Fruit fly (Drosophila melanogaster) whole organism, wandering third instar larva: Measurements from ENCODE around the gene CG34432.
A peak's percentile ranks its signal among the peaks of the same experiment; 100 is the strongest.

ENCODE experiments used
- Abd-B ChIP-seq: fragments of >200 bp; optimal IDR thresholded peaks from 2 replicates; lab custom pipeline; 2017; ENCODE audit warnings: missing biosample characterization, missing genetic modification characterization
- CG32264 ChIP-seq: fragments of 200-800 bp; sonication (Bioruptor generic); optimal IDR thresholded peaks from 2 replicates; lab custom pipeline; 2016; ENCODE audit warnings: missing biosample characterization, missing genetic modification characterization
- Hr78 ChIP-seq: fragments of >200 bp; optimal IDR thresholded peaks from 2 replicates; lab custom pipeline; 2017; ENCODE audit warnings: missing biosample characterization, missing genetic modification characterization
- Mio ChIP-seq: sonication (Bioruptor generic); optimal IDR thresholded peaks from 2 replicates; lab custom pipeline; 2016; ENCODE audit warnings: missing biosample characterization, missing genetic modification characterization
- Myc ChIP-seq: fragments of >200 bp; optimal IDR thresholded peaks from 2 replicates; lab custom pipeline; 2017
- br ChIP-seq: fragments of 200-800 bp; sonication (Bioruptor generic); optimal IDR thresholded peaks from 2 replicates; lab custom pipeline; 2016; ENCODE audit warnings: missing biosample characterization, missing genetic modification characterization
- dsf ChIP-seq: sonication (Bioruptor generic); optimal IDR thresholded peaks from 2 replicates; lab custom pipeline; 2016; ENCODE audit warnings: missing biosample characterization, missing genetic modification characterization, borderline replicate concordance
- foxo ChIP-seq, 2 experiments: fragments of 200-800 bp; sonication (Bioruptor generic); optimal IDR thresholded peaks; 2 replicates in 1 of 2; 3 replicates in 1 of 2; lab custom pipeline; 2016 to 2017; ENCODE audit warnings: missing biosample characterization in 2 of 2, missing genetic modification characterization in 2 of 2
- fru ChIP-seq: fragments of 200-800 bp; sonication (Bioruptor generic); optimal IDR thresholded peaks from 3 replicates; lab custom pipeline; 2016; ENCODE audit warnings: missing biosample characterization, mild to moderate bottlenecking, missing genetic modification characterization
- h ChIP-seq: fragments of 200-800 bp; sonication (Bioruptor generic); optimal IDR thresholded peaks from 3 replicates; lab custom pipeline; 2016; ENCODE audit warnings: missing biosample characterization, mild to moderate bottlenecking, missing genetic modification characterization
- pan ChIP-seq: fragments of >200 bp; optimal IDR thresholded peaks from 2 replicates; lab custom pipeline; 2017
- psq ChIP-seq: fragments of 200-800 bp; sonication (Bioruptor generic); optimal IDR thresholded peaks from 3 replicates; lab custom pipeline; 2017; ENCODE audit warnings: missing biosample characterization, mild to moderate bottlenecking, missing genetic modification characterization, moderate library complexity
- tai ChIP-seq: sonication (Bioruptor generic); optimal IDR thresholded peaks from 2 replicates; lab custom pipeline; 2016; ENCODE audit warnings: missing biosample characterization, missing genetic modification characterization
- usp ChIP-seq: fragments of >200 bp; optimal IDR thresholded peaks from 2 replicates; lab custom pipeline; 2017; ENCODE audit warnings: missing biosample characterization, missing genetic modification characterization

dm6 chr3R:30600154-30601009 is 48.6 kb upstream of the CG34432 start:
- TF ChIP-seq br (GFP tag; lab: Kevin White, UChicago) (peak; percentile 94), pan (lab: Kevin White, UChicago) (no peak), usp (no peak), psq (GFP tag; lab: Kevin White, UChicago) (peak; percentile 96), h (peak; percentile 96), Myc (lab: Kevin White, UChicago) (no peak), CG32264 (GFP tag; lab: Kevin White, UChicago) (peak; percentile 84), foxo (GFP tag; optimal IDR thresholded peaks at IDR 0.05; lab: Kevin White, UChicago) (peak; percentile 67 to 95), Hr78 (GFP tag; lab: Kevin White, UChicago) (no peak), dsf (GFP tag; lab: Kevin White, UChicago) (peak; percentile 65), fru (peak; percentile 92), Abd-B (GFP tag; lab: Kevin White, UChicago) (no peak), Mio (GFP tag; lab: Kevin White, UChicago) (no peak), tai (GFP tag; lab: Kevin White, UChicago) (no peak)
